Worm (Caenorhabditis elegans) whole organism, L1 larva: ENCODE data around the gene R13D11.3.

ENCODE experiments used
- F16B12.6 ChIP-seq: fragments of 150-350 bp; optimal IDR thresholded peaks from 2 replicates; lab custom pipeline; 2014; ENCODE audit warnings: missing biosample characterization, missing genetic modification characterization
- alr-1 ChIP-seq: fragments of 200-800 bp; sonication (Bioruptor generic); optimal IDR thresholded peaks from 2 replicates; lab custom pipeline; 2018; ENCODE audit warnings: borderline replicate concordance, mild to moderate bottlenecking, missing genetic modification characterization, missing compliant biosample characterization
- ama-1 ChIP-seq: fragments of 150-350 bp; optimal IDR thresholded peaks from 2 replicates; lab custom pipeline; 2014
- blmp-1 ChIP-seq: fragments of 150-350 bp; optimal IDR thresholded peaks from 2 replicates; lab custom pipeline; 2014; ENCODE audit warnings: missing biosample characterization, missing genetic modification characterization
- ceh-63 ChIP-seq: fragments of 200-800 bp; sonication (Bioruptor generic); optimal IDR thresholded peaks from 2 replicates; lab custom pipeline; 2018; ENCODE audit warnings: mild to moderate bottlenecking, missing genetic modification characterization, missing compliant biosample characterization
- ceh-82 ChIP-seq, 3 experiments: fragments of 150-350 bp in 1 of 3; sonication (generic microtip) in 2 of 3; optimal IDR thresholded peaks; 2 replicates each; lab custom pipeline; 2014 to 2017; ENCODE audit warnings: missing biosample characterization in 3 of 3, missing genetic modification characterization in 3 of 3
- dsc-1 ChIP-seq: sonication (generic microtip); optimal IDR thresholded peaks from 2 replicates; lab custom pipeline; 2016; ENCODE audit warnings: mild to moderate bottlenecking, missing genetic modification characterization, missing compliant biosample characterization
- efl-3 ChIP-seq: fragments of 200-800 bp; sonication (Bioruptor generic); optimal IDR thresholded peaks from 2 replicates; lab custom pipeline; 2018; ENCODE audit warnings: mild to moderate bottlenecking, missing genetic modification characterization, missing compliant biosample characterization
- egl-13 ChIP-seq: sonication (generic microtip); optimal IDR thresholded peaks from 2 replicates; lab custom pipeline; 2016; ENCODE audit warnings: missing genotype, missing genetic modification reagents, missing genetic modification characterization, missing compliant biosample characterization
- egl-27 ChIP-seq, 2 experiments: fragments of 150-350 bp in 1 of 2; sonication (generic microtip); optimal IDR thresholded peaks; 3 replicates each; lab custom pipeline; 2017 to 2018; ENCODE audit warnings: missing biosample characterization in 2 of 2, missing genetic modification characterization in 2 of 2, missing genetic modification reagents in 2 of 2
- elt-2 ChIP-seq: sonication (generic microtip); optimal IDR thresholded peaks from 2 replicates; lab custom pipeline; 2016; ENCODE audit warnings: missing genetic modification characterization, mild to moderate bottlenecking, inconsistent platforms, missing compliant biosample characterization, missing genetic modification reagents
- fkh-10 ChIP-seq: sonication (generic microtip); optimal IDR thresholded peaks from 2 replicates; lab custom pipeline; 2017; ENCODE audit warnings: missing biosample characterization, missing genetic modification reagents, missing genetic modification characterization
- fkh-8 ChIP-seq: sonication (generic microtip); optimal IDR thresholded peaks from 2 replicates; lab custom pipeline; 2016; ENCODE audit warnings: mild to moderate bottlenecking, missing genetic modification characterization, missing compliant biosample characterization
- hlh-4 ChIP-seq: sonication (generic microtip); optimal IDR thresholded peaks from 2 replicates; lab custom pipeline; 2016; ENCODE audit warnings: mild to moderate bottlenecking, missing genetic modification characterization, missing compliant biosample characterization
- hpl-2 ChIP-seq: fragments of 150-350 bp; optimal IDR thresholded peaks from 2 replicates; lab custom pipeline; 2014; ENCODE audit warnings: missing biosample characterization, missing genetic modification reagents, missing genetic modification characterization
- irx-1 ChIP-seq: sonication (generic microtip); optimal IDR thresholded peaks from 2 replicates; lab custom pipeline; 2016; ENCODE audit warnings: missing genetic modification characterization, missing compliant biosample characterization
- jun-1 ChIP-seq: fragments of 150-350 bp; optimal IDR thresholded peaks from 2 replicates; lab custom pipeline; 2014; ENCODE audit warnings: missing biosample characterization, missing genetic modification reagents, missing genetic modification characterization
- lin-13 ChIP-seq: fragments of 150-350 bp; optimal IDR thresholded peaks from 2 replicates; lab custom pipeline; 2014; ENCODE audit warnings: missing biosample characterization, missing genetic modification reagents, missing genetic modification characterization
- lin-14 ChIP-seq: fragments of 200-800 bp; sonication (Bioruptor generic); optimal IDR thresholded peaks from 2 replicates; lab custom pipeline; 2018; ENCODE audit warnings: mild to moderate bottlenecking, missing genetic modification characterization, moderate library complexity, missing compliant biosample characterization
- lin-15B ChIP-seq: fragments of 150-350 bp; sonication (generic microtip); optimal IDR thresholded peaks from 3 replicates; lab custom pipeline; 2014; ENCODE audit warnings: missing biosample characterization, missing genetic modification characterization
- lir-3 ChIP-seq: sonication (generic microtip); optimal IDR thresholded peaks from 2 replicates; lab custom pipeline; 2016; ENCODE audit warnings: mild to moderate bottlenecking, missing genetic modification characterization, moderate library complexity, missing compliant biosample characterization; ENCODE audit not compliant: poor library complexity
- mab-9 ChIP-seq: fragments of 200-800 bp; sonication (Bioruptor generic); IDR thresholded peaks from 2 replicates; pipeline ENCODE4 v1.3.6; 2022; ENCODE audit warnings: missing genetic modification reagents, missing genetic modification characterization, missing compliant biosample characterization
- mef-2 ChIP-seq: fragments of 150-350 bp; optimal IDR thresholded peaks from 2 replicates; lab custom pipeline; 2014; ENCODE audit warnings: missing biosample characterization, missing genetic modification characterization
- mep-1 ChIP-seq: fragments of 150-350 bp; optimal IDR thresholded peaks from 2 replicates; lab custom pipeline; 2014; ENCODE audit warnings: missing biosample characterization, missing genetic modification characterization
- nhr-12 ChIP-seq: sonication (generic microtip); optimal IDR thresholded peaks from 2 replicates; lab custom pipeline; 2017; ENCODE audit warnings: missing biosample characterization, missing genetic modification characterization
- nhr-71 ChIP-seq: sonication (generic microtip); optimal IDR thresholded peaks from 2 replicates; lab custom pipeline; 2016; ENCODE audit warnings: mild to moderate bottlenecking, missing genetic modification characterization, moderate library complexity, missing compliant biosample characterization
- nhr-76 ChIP-seq: sonication (generic microtip); optimal IDR thresholded peaks from 2 replicates; lab custom pipeline; 2017; ENCODE audit warnings: missing biosample characterization, missing genetic modification characterization
- nhr-85 ChIP-seq: sonication (generic microtip); peaks from one replicate; lab custom pipeline; 2016; ENCODE audit warnings: missing genetic modification characterization, inconsistent platforms, missing compliant biosample characterization
- nhr-90 ChIP-seq: sonication (generic microtip); optimal IDR thresholded peaks from 2 replicates; lab custom pipeline; 2016; ENCODE audit warnings: mild to moderate bottlenecking, missing genetic modification characterization, missing compliant biosample characterization; ENCODE audit not compliant: poor library complexity
- pag-3 ChIP-seq: sonication (generic microtip); optimal IDR thresholded peaks from 2 replicates; lab custom pipeline; 2017; ENCODE audit warnings: missing genetic modification characterization, mild to moderate bottlenecking, missing compliant biosample characterization, antibody characterized with exemption, borderline replicate concordance; ENCODE audit not compliant: insufficient read depth
- sox-4 ChIP-seq: sonication (generic microtip); optimal IDR thresholded peaks from 2 replicates; lab custom pipeline; 2016; ENCODE audit warnings: missing genetic modification characterization, missing compliant biosample characterization
- unc-86 ChIP-seq: sonication (generic microtip); optimal IDR thresholded peaks from 2 replicates; lab custom pipeline; 2016; ENCODE audit warnings: missing genetic modification characterization, missing compliant biosample characterization
- xbp-1 ChIP-seq: sonication (generic microtip); optimal IDR thresholded peaks from 2 replicates; lab custom pipeline; 2016; ENCODE audit warnings: missing genetic modification characterization, missing compliant biosample characterization
- ztf-4 ChIP-seq: fragments of 150-350 bp; optimal IDR thresholded peaks from 2 replicates; lab custom pipeline; 2014; ENCODE audit warnings: missing biosample characterization, missing genetic modification characterization

The R13D11.3 gene

DNA sequence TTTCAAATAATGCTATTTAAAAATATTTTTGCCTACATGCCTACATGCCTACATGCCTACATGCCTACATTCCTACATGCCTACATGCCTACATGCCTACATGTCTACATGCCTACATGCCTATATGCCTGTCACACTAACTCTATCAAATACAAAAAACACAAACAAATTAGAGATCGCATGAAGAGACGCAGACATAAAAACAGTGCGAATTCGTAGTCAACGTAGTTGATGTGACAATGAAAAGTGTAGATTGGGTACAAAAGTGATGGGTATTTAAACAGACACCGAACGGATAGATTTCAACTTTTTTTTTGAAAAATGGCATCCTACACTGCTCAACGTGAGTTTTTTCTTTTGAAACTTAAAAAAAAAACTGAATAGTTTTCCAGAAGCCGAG, 37.5 kb upstream of the R13D11.3 start, which contains the start of gene R09E12.9 (continued):
- no peak for TF ChIP-seq jun-1 (tag; lab: Kevin White, UChicago)

DNA sequence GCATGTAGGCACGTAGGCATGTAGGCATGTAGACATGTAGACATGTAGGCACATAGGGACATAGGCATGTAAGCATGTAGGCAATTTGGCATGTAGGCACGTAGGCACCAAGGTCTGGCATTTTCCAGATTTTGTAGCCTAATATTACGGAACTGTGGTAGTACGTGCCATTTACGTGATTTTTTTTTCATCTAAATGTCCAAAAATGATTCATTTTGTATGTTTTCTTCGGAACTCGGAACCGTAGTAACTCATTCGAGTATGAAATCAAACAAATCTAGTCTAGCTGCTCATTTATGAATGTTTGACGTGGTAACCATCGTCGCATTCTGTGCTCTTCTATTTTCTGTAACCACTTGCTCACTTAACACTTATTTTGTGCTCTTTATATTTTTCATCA, 36.5 kb upstream of the R13D11.3 start, which contains the start of gene srbc-59:
srbc-59 (plus strand) TSS at position 301 of the 400 bp plus-strand sequence.
- TF ChIP-seq lin-15B (tag; lab: Kevin White, UChicago): no peak
- no peak for TF ChIP-seq ceh-63 (GFP tag; lab: Kevin White, UChicago)
- no peak for TF ChIP-seq ceh-82 (tag; optimal IDR thresholded peaks at IDR 0.05; lab: Kevin White, UChicago)
- TF ChIP-seq mab-9: no peak
- no peak for TF ChIP-seq mef-2 (tag; lab: Kevin White, UChicago)
- TF ChIP-seq nhr-85: no peak
- TF ChIP-seq irx-1: no peak
- no peak for TF ChIP-seq nhr-76
- no peak for TF ChIP-seq blmp-1 (tag; lab: Kevin White, UChicago)
- TF ChIP-seq xbp-1: no peak
- TF ChIP-seq pag-3 (tag; lab: Kevin White, UChicago): no peak
- no peak for TF ChIP-seq F16B12.6 (tag; lab: Kevin White, UChicago)
- TF ChIP-seq ztf-4 (tag; lab: Kevin White, UChicago): no peak
- TF ChIP-seq lin-14 (GFP tag; lab: Kevin White, UChicago): no peak
- TF ChIP-seq fkh-10: no peak
- no peak for TF ChIP-seq nhr-12 (tag; lab: Kevin White, UChicago)

DNA sequence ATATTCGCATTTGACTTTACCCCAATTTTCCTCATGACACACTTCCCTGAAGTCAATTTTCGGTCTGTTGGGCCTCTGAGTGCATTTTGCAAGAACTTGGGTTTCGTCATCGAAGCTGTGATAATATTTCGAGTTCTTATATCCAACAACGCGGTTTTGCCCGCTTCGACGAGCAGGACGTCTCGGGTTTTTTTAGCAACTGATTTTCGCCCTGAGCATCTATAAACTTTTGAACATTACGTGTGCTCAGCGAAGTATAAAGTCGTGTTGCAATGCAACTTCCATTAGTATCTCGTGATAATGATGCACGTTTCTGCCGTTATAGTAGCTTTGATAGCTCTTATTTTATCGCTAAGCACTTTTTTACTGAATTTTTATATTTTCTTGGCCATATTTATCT, 34.8 kb upstream of the R13D11.3 start, which contains the start of gene srbc-60:
srbc-60 (plus strand) TSS at position 301 of the 400 bp plus-strand sequence.
- TF ChIP-seq mef-2 (tag; lab: Kevin White, UChicago) (no peak), fkh-8 (tag; lab: Kevin White, UChicago) (peak; percentile 18)
- TF ChIP-seq, all 84 proteins: peak for 1

DNA sequence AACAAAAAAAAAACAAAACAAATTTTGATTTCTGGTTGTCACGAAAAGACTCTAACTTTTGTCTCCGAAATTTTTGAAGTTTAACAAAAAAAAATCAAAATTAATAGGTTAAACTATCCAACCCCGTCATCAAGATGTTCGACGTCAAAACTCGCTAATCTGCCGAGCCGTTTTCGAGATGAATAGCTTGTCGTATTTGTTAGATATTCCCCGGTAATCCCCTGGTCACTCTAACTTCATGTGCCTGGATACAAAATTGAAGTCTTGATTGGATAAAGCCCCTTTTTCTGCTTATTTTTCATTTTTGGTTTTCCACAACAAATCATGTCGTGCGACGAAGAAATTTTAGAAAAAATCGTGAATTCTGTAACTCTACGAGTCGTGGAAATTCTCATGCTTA, 32.4 kb upstream of the R13D11.3 start, which contains the start of gene srab-16:
srab-16 (plus strand) TSS at position 301 of the 400 bp plus-strand sequence.
- TF ChIP-seq irx-1: no peak
- no peak for TF ChIP-seq mep-1 (tag; lab: Kevin White, UChicago)
- peak; percentile 40 for TF ChIP-seq dsc-1 (tag; lab: Kevin White, UChicago)
- no peak for TF ChIP-seq nhr-90 (tag; lab: Kevin White, UChicago)

DNA sequence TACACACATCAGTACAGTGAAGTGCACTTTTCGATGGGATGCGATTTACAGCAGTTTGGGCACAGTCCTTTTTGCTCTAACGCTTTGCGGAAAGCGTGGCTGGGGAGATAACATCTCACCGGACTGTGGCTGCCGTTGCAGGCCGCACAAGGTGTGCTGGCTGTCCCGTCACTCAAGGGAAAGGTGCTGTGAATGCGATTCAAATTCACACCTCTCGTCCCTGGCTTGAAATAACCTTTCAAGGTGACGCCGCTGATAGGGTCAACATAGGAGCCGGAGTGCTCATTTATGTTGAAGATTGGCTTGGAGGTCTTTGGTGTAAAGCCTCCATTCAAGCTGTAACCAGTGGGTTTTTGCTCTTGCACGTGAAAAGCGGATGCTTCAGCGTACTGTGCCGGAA, 20.7 kb upstream of the R13D11.3 start:
- no peak for TF ChIP-seq alr-1
- no peak for TF ChIP-seq lir-3 (tag; lab: Kevin White, UChicago)
- no peak for TF ChIP-seq efl-3 (GFP tag; lab: Kevin White, UChicago)
- no peak for TF ChIP-seq nhr-71
- no peak for TF ChIP-seq egl-27 (tag; optimal IDR thresholded peaks at IDR 0.05; lab: Kevin White, UChicago)
- no peak for TF ChIP-seq pag-3 (tag; lab: Kevin White, UChicago)
- TF ChIP-seq ama-1 (lab: Kevin White, UChicago): no peak
- TF ChIP-seq F16B12.6 (tag; lab: Kevin White, UChicago): no peak
- TF ChIP-seq mab-9: no peak
- TF ChIP-seq lin-13 (GFP tag; lab: Kevin White, UChicago): no peak
- TF ChIP-seq elt-2 (tag; lab: Kevin White, UChicago): no peak
- TF ChIP-seq ceh-63 (GFP tag; lab: Kevin White, UChicago): no peak

DNA sequence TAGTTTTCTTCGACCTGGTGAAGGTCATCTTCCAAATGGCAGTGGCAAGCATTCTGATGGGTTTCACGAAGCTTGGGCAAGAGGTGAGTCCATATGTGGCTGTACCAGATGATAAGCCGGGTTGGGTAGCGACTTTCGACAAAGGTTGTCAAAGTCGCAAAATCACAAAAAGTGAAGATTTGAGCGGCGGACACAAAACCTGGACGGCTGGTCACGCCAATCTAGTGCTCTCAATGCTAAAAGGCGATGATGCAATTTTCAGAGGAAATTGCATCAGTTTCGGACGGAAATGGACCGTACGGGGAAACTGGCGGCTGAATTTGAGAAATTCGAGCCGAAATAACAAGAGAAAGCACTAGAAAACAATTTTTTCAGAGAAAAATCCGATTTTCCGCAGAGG, 17.6 kb upstream of the R13D11.3 start:
- TF ChIP-seq hpl-2 (no peak), unc-86 (tag; lab: Kevin White, UChicago) (no peak), lir-3 (tag; lab: Kevin White, UChicago) (no peak), sox-4 (tag; lab: Kevin White, UChicago) (no peak), egl-13 (tag; lab: Kevin White, UChicago) (no peak), hlh-4 (tag; lab: Kevin White, UChicago) (no peak)
